Fruit fly (Drosophila melanogaster) whole organism, embryonic: Measurements from ENCODE around the gene att-ORFB.

Experiments used
- Asciz ChIP-seq: fragments of 200-800 bp; sonication (Bioruptor generic); optimal IDR thresholded peaks from 2 replicates; lab custom pipeline; 2017; ENCODE audit warnings: missing biosample characterization, mild to moderate bottlenecking, missing genetic modification characterization, missing genetic modification reagents
- B-H2 ChIP-seq: fragments of 200-800 bp; sonication (Bioruptor generic); optimal IDR thresholded peaks from 2 replicates; lab custom pipeline; 2018; ENCODE audit warnings: missing biosample characterization, mild to moderate bottlenecking, missing genetic modification characterization
- BEAF-32 ChIP-seq: fragments of 200-800 bp; sonication (Bioruptor generic); optimal IDR thresholded peaks from 3 replicates; lab custom pipeline; 2017; ENCODE audit warnings: missing biosample characterization, missing genetic modification characterization, mild to moderate bottlenecking, moderate library complexity, missing genetic modification reagents
- CG11247 ChIP-seq: fragments of 200-800 bp; sonication (Bioruptor generic); IDR thresholded peaks from 2 replicates; pipeline ENCODE4 v1.3.6; 2022; ENCODE audit warnings: missing biosample characterization, missing genetic modification characterization
- CG13123 ChIP-seq: fragments of 200-800 bp; sonication (Bioruptor generic); optimal IDR thresholded peaks from 2 replicates; lab custom pipeline; 2016; ENCODE audit warnings: missing biosample characterization, missing genetic modification characterization
- CG14050 ChIP-seq: fragments of 200-800 bp; sonication (Bioruptor generic); IDR thresholded peaks from 3 replicates; pipeline ENCODE4 v1.3.6; 2022; ENCODE audit warnings: missing biosample characterization, missing genetic modification characterization
- CG14441 ChIP-seq: fragments of 200-800 bp; sonication (Bioruptor generic); IDR thresholded peaks from 2 replicates; pipeline ENCODE4 v1.3.6; 2022; ENCODE audit warnings: missing biosample characterization, missing genetic modification characterization
- CG1603 ChIP-seq: fragments of 200-800 bp; sonication (Bioruptor generic); optimal IDR thresholded peaks from 2 replicates; lab custom pipeline; 2019; ENCODE audit warnings: missing biosample characterization, mild to moderate bottlenecking, missing genetic modification characterization, moderate library complexity
- CG17361 ChIP-seq: fragments of 200-800 bp; sonication (Bioruptor generic); IDR thresholded peaks from 3 replicates; pipeline ENCODE4 v1.3.6; 2022; ENCODE audit warnings: missing biosample characterization, missing genetic modification characterization
- CG17912 ChIP-seq: fragments of 200-800 bp; sonication (Bioruptor generic); optimal IDR thresholded peaks from 2 replicates; lab custom pipeline; 2018; ENCODE audit warnings: missing biosample characterization, mild to moderate bottlenecking, missing genetic modification characterization
- CG2875 ChIP-seq: fragments of 200-800 bp; sonication (Bioruptor generic); optimal IDR thresholded peaks from 2 replicates; lab custom pipeline; 2017; ENCODE audit warnings: missing biosample characterization, mild to moderate bottlenecking, missing genetic modification characterization, missing genetic modification reagents
- CG34422 ChIP-seq: fragments of 200-800 bp; sonication (Bioruptor generic); IDR thresholded peaks from 3 replicates; pipeline ENCODE4 v1.3.6; 2022; ENCODE audit warnings: missing biosample characterization, missing genetic modification characterization
- CG42726 ChIP-seq: fragments of 200-800 bp; sonication (Bioruptor generic); IDR thresholded peaks from 2 replicates; pipeline ENCODE4 v1.3.6; 2022; ENCODE audit warnings: missing biosample characterization, missing genetic modification characterization; ENCODE audit not compliant: partially characterized antibody
- CG4617 ChIP-seq: fragments of 200-800 bp; sonication (Bioruptor generic); optimal IDR thresholded peaks from 3 replicates; lab custom pipeline; 2016; ENCODE audit warnings: missing biosample characterization, missing genetic modification characterization, borderline replicate concordance
- CG8281 ChIP-seq: fragments of 200-800 bp; sonication (Bioruptor generic); optimal IDR thresholded peaks from 2 replicates; lab custom pipeline; 2018; ENCODE audit warnings: missing biosample characterization, mild to moderate bottlenecking, missing genetic modification characterization, moderate library complexity
- CG8765 ChIP-seq: fragments of 200-800 bp; sonication (Bioruptor generic); IDR thresholded peaks from 2 replicates; pipeline ENCODE4 v1.3.6; 2022; ENCODE audit warnings: missing biosample characterization, missing genetic modification characterization
- CG9437 ChIP-seq: fragments of 200-800 bp; sonication (Bioruptor generic); optimal IDR thresholded peaks from 2 replicates; lab custom pipeline; 2018; ENCODE audit warnings: missing biosample characterization, mild to moderate bottlenecking, missing genetic modification characterization
- D19B ChIP-seq: fragments of 200-800 bp; sonication (Bioruptor generic); optimal IDR thresholded peaks from 2 replicates; lab custom pipeline; 2017; ENCODE audit warnings: missing biosample characterization, mild to moderate bottlenecking, missing genetic modification characterization
- Dll ChIP-seq: fragments of 200-800 bp; sonication (Bioruptor generic); IDR thresholded peaks from 4 replicates; pipeline ENCODE4 v1.3.6; 2022; ENCODE audit warnings: missing biosample characterization, missing genetic modification characterization; ENCODE audit not compliant: partially characterized antibody
- Doc3 ChIP-seq: fragments of 200-800 bp; sonication (Bioruptor generic); IDR thresholded peaks from 3 replicates; pipeline ENCODE4 v1.3.6; 2022; ENCODE audit warnings: missing biosample characterization, missing genetic modification characterization; ENCODE audit not compliant: partially characterized antibody
- Dref ChIP-seq: fragments of 200-800 bp; sonication (Bioruptor generic); IDR thresholded peaks from 2 replicates; pipeline ENCODE4 v1.3.6; 2022; ENCODE audit warnings: missing biosample characterization, missing genetic modification characterization
- E2f2 ChIP-seq: fragments of 200-800 bp; sonication (Bioruptor generic); IDR thresholded peaks from 2 replicates; pipeline ENCODE4 v1.3.6; 2022; ENCODE audit warnings: missing biosample characterization, missing genetic modification characterization
- Ets65A ChIP-seq: fragments of 200-800 bp; sonication (Bioruptor generic); peaks from one replicate; lab custom pipeline; 2016; ENCODE audit warnings: missing biosample characterization, missing genetic modification characterization
- Ets97D ChIP-seq: fragments of 200-800 bp; sonication (Bioruptor generic); optimal IDR thresholded peaks from 3 replicates; lab custom pipeline; 2016; ENCODE audit warnings: missing biosample characterization, missing genetic modification characterization
- Fer1 ChIP-seq: fragments of 200-800 bp; sonication (Bioruptor generic); optimal IDR thresholded peaks from 2 replicates; lab custom pipeline; 2017; ENCODE audit warnings: missing biosample characterization, mild to moderate bottlenecking, missing genetic modification characterization
- HHEX ChIP-seq: fragments of 200-800 bp; sonication (Bioruptor generic); optimal IDR thresholded peaks from 3 replicates; lab custom pipeline; 2017; ENCODE audit warnings: missing biosample characterization, mild to moderate bottlenecking, missing genetic modification characterization, missing genetic modification reagents
- HLH4C ChIP-seq: fragments of 200-800 bp; sonication (Bioruptor generic); IDR thresholded peaks from 3 replicates; pipeline ENCODE4 v1.3.6; 2022; ENCODE audit warnings: missing biosample characterization, missing genetic modification characterization; ENCODE audit not compliant: partially characterized antibody
- Med ChIP-seq: fragments of 200-800 bp; sonication (Bioruptor generic); peaks from one replicate; lab custom pipeline; 2016; ENCODE audit warnings: missing biosample characterization, missing genetic modification characterization, mild to moderate bottlenecking, inconsistent platforms, moderate library complexity
- NFAT ChIP-seq: fragments of 200-800 bp; sonication (Bioruptor generic); IDR thresholded peaks from 2 replicates; pipeline ENCODE4 v1.3.6; 2022; ENCODE audit warnings: missing biosample characterization, missing genetic modification characterization
- Oli ChIP-seq: fragments of 200-800 bp; sonication (Bioruptor generic); optimal IDR thresholded peaks from 2 replicates; lab custom pipeline; 2018; ENCODE audit warnings: missing biosample characterization, mild to moderate bottlenecking, missing genetic modification characterization, moderate library complexity
- Opbp ChIP-seq: fragments of 200-800 bp; sonication (Bioruptor generic); IDR thresholded peaks from 3 replicates; pipeline ENCODE4 v1.3.6; 2022; ENCODE audit warnings: missing biosample characterization, missing genetic modification characterization; ENCODE audit not compliant: partially characterized antibody
- Sry-δ ChIP-seq: fragments of 200-800 bp; sonication (Bioruptor generic); optimal IDR thresholded peaks from 2 replicates; lab custom pipeline; 2016; ENCODE audit warnings: missing biosample characterization, missing genetic modification characterization
- Ssrp ChIP-seq: fragments of 200-800 bp; sonication (Bioruptor generic); optimal IDR thresholded peaks from 2 replicates; lab custom pipeline; 2018; ENCODE audit warnings: missing biosample characterization, mild to moderate bottlenecking, missing genetic modification characterization, moderate library complexity
- YL-1 ChIP-seq: fragments of 200-800 bp; sonication (Bioruptor generic); optimal IDR thresholded peaks from 3 replicates; lab custom pipeline; 2017; ENCODE audit warnings: missing biosample characterization, mild to moderate bottlenecking, missing genetic modification characterization
- ap ChIP-seq: fragments of 200-800 bp; sonication (Bioruptor generic); IDR thresholded peaks from 2 replicates; pipeline ENCODE4 v1.3.6; 2022; ENCODE audit warnings: missing biosample characterization, missing genetic modification characterization
- bbx ChIP-seq: fragments of 200-800 bp; sonication (Bioruptor generic); IDR thresholded peaks from 2 replicates; pipeline ENCODE4 v1.3.6; 2022; ENCODE audit warnings: missing biosample characterization, missing genetic modification characterization; ENCODE audit not compliant: partially characterized antibody
- caup ChIP-seq: fragments of 200-800 bp; sonication (Bioruptor generic); optimal IDR thresholded peaks from 3 replicates; lab custom pipeline; 2017; ENCODE audit warnings: missing biosample characterization, mild to moderate bottlenecking, missing genetic modification characterization, moderate library complexity; ENCODE audit not compliant: severe bottlenecking
- ci ChIP-seq: fragments of 200-800 bp; sonication (Bioruptor generic); IDR thresholded peaks from 3 replicates; pipeline ENCODE4 v1.3.6; 2022; ENCODE audit warnings: missing biosample characterization, missing genetic modification characterization
- inv ChIP-seq: fragments of 200-800 bp; sonication (Bioruptor generic); IDR thresholded peaks from 2 replicates; pipeline ENCODE4 v1.3.6; 2022; ENCODE audit warnings: missing biosample characterization, missing genetic modification characterization; ENCODE audit not compliant: partially characterized antibody
- ken ChIP-seq: fragments of 200-800 bp; sonication (Bioruptor generic); IDR thresholded peaks from 3 replicates; pipeline ENCODE4 v1.3.6; 2022; ENCODE audit warnings: missing biosample characterization, missing genetic modification characterization
- luna ChIP-seq: fragments of 200-800 bp; sonication (Bioruptor generic); optimal IDR thresholded peaks from 2 replicates; lab custom pipeline; 2016; ENCODE audit warnings: missing biosample characterization, missing genetic modification characterization
- pb ChIP-seq: fragments of 200-800 bp; sonication (Bioruptor generic); optimal IDR thresholded peaks from 3 replicates; lab custom pipeline; 2016; ENCODE audit warnings: missing biosample characterization, missing genetic modification characterization
- pzg ChIP-seq: fragments of 200-800 bp; sonication (Bioruptor generic); optimal IDR thresholded peaks from 3 replicates; lab custom pipeline; 2018; ENCODE audit warnings: missing biosample characterization, mild to moderate bottlenecking, missing genetic modification characterization, moderate library complexity
- sens ChIP-seq: fragments of 200-800 bp; sonication (Bioruptor generic); peaks from one replicate; lab custom pipeline; 2016; ENCODE audit warnings: missing biosample characterization, missing genetic modification characterization
- slou ChIP-seq: fragments of 200-800 bp; sonication (Bioruptor generic); optimal IDR thresholded peaks from 3 replicates; lab custom pipeline; 2016; ENCODE audit warnings: missing biosample characterization, missing genetic modification characterization
- sqz ChIP-seq: fragments of 200-800 bp; sonication (Bioruptor generic); optimal IDR thresholded peaks from 3 replicates; lab custom pipeline; 2018; ENCODE audit warnings: missing biosample characterization, mild to moderate bottlenecking, missing genetic modification characterization
- unpg ChIP-seq: fragments of 200-800 bp; sonication (Bioruptor generic); optimal IDR thresholded peaks from 3 replicates; lab custom pipeline; 2018; ENCODE audit warnings: missing biosample characterization, mild to moderate bottlenecking, missing genetic modification characterization, moderate library complexity
- usp ChIP-seq: fragments of >200 bp; optimal IDR thresholded peaks from 2 replicates; lab custom pipeline; 2017; ENCODE audit warnings: missing biosample characterization, missing genetic modification characterization
- vvl ChIP-seq: fragments of 200-800 bp; sonication (Bioruptor generic); IDR thresholded peaks from 2 replicates; pipeline ENCODE4 v1.3.6; 2022; ENCODE audit warnings: missing biosample characterization, missing genetic modification characterization
- wek ChIP-seq: fragments of 200-800 bp; sonication (Bioruptor generic); optimal IDR thresholded peaks from 3 replicates; lab custom pipeline; 2018; ENCODE audit warnings: missing biosample characterization, mild to moderate bottlenecking, missing genetic modification characterization, moderate library complexity

att-ORFB gene

dm6 chr3R:20558106-20558489 is 3.9 kb upstream of the att-ORFB start (continued):
- TF ChIP-seq unpg (GFP tag; lab: Kevin White, UChicago): no peak
- no peak for TF ChIP-seq CG8281 (tag; lab: Kevin White, UChicago)
- peak; percentile 70 for TF ChIP-seq NFAT (GFP tag; lab: Robert Waterston, UW)
- peak; percentile 58; the same call in 1 of the 3 replicates for TF ChIP-seq ken
- peak; percentile 24; the same call in 1 of the 2 replicates for TF ChIP-seq CG14441 (GFP tag; lab: Robert Waterston, UW)
- TF ChIP-seq CG4617: peak; percentile 57
- no peak for TF ChIP-seq slou (GFP tag; lab: Kevin White, UChicago)
- peak; percentile 59 for TF ChIP-seq ci (GFP tag; lab: Robert Waterston, UW)
- peak; percentile 17 for TF ChIP-seq B-H2
- peak; percentile 47 for TF ChIP-seq inv
- TF ChIP-seq sens (GFP tag; lab: Kevin White, UChicago): peak; percentile 50
- TF ChIP-seq HLH4C (GFP tag; lab: Robert Waterston, UW): 0 out of 3 replicates have a peak, but pooled peaks have one; percentile 33
- peak; percentile 17 for TF ChIP-seq pb
- no peak for TF ChIP-seq usp (GFP tag; lab: Kevin White, UChicago)
- no peak for TF ChIP-seq HHEX (GFP tag; lab: Kevin White, UChicago)
- no peak for TF ChIP-seq ap
- peak; percentile 69 for TF ChIP-seq Dll (GFP tag; lab: Robert Waterston, UW)
- TF ChIP-seq Sry-δ (GFP tag; lab: Kevin White, UChicago): peak; percentile 71
- TF ChIP-seq bbx (GFP tag; lab: Robert Waterston, UW): peak; percentile 56
- peak; percentile 13 for TF ChIP-seq CG9437
- peak; percentile 48; the same call in 1 of the 2 replicates for TF ChIP-seq CG42726 (GFP tag; lab: Robert Waterston, UW)
- TF ChIP-seq CG17912: peak; percentile 9
- no peak for TF ChIP-seq CG13123 (GFP tag; lab: Kevin White, UChicago)
- TF ChIP-seq caup: no peak
- TF ChIP-seq Ets97D (GFP tag; lab: Kevin White, UChicago): peak; percentile 43
- peak; percentile 66 for TF ChIP-seq CG11247 (GFP tag; lab: Robert Waterston, UW)
- TF ChIP-seq sqz (GFP tag; lab: Kevin White, UChicago): peak; percentile 23
- peak; percentile 37 for TF ChIP-seq wek (GFP tag; lab: Kevin White, UChicago)
- no peak for TF ChIP-seq CG14050
- no peak for TF ChIP-seq Fer1 (GFP tag; lab: Kevin White, UChicago)
- TF ChIP-seq D19B: no peak
- TF ChIP-seq pzg (GFP tag; lab: Kevin White, UChicago): peak; percentile 76
- TF ChIP-seq Opbp (GFP tag; lab: Robert Waterston, UW): peak; percentile 100
- TF ChIP-seq CG2875 (GFP tag; lab: Kevin White, UChicago): peak; percentile 1
- TF ChIP-seq CG1603 (tag; lab: Kevin White, UChicago): peak; percentile 49
- peak; percentile 53 for TF ChIP-seq Doc3
- peak; percentile 3 for TF ChIP-seq luna
- peak; percentile 86 for TF ChIP-seq E2f2
- peak; percentile 53 for TF ChIP-seq Dref (GFP tag; lab: Robert Waterston, UW)
- TF ChIP-seq Med: peak; percentile 61
- TF ChIP-seq Oli: no peak
- no peak for TF ChIP-seq Asciz (GFP tag; lab: Kevin White, UChicago)
- peak; percentile 68 for TF ChIP-seq YL-1 (GFP tag; lab: Kevin White, UChicago)
- TF ChIP-seq CG34422 (GFP tag; lab: Robert Waterston, UW): peak; percentile 18; the same call in 1 of the 3 replicates
- TF ChIP-seq Ets65A (GFP tag; lab: Kevin White, UChicago): peak; percentile 94
- peak; percentile 70 for TF ChIP-seq BEAF-32 (GFP tag; lab: Kevin White, UChicago)
- peak; percentile 17; the same call in 1 of the 2 replicates for TF ChIP-seq CG8765
- TF ChIP-seq CG17361 (GFP tag; lab: Robert Waterston, UW): peak; percentile 42; the same call in 1 of the 3 replicates
- peak; percentile 4 for TF ChIP-seq Ssrp (tag; lab: Kevin White, UChicago)
- TF ChIP-seq vvl: peak; percentile 35; the same call in 1 of the 2 replicates
